Fruit fly (Drosophila melanogaster) whole organism, adult: ENCODE data around the gene CG10132.

ENCODE experiments used
- CG12768 ChIP-seq: fragments of 200-800 bp; sonication (Bioruptor generic); optimal IDR thresholded peaks from 2 replicates; lab custom pipeline; 2017; ENCODE audit warnings: missing biosample characterization, missing genetic modification characterization, mild to moderate bottlenecking, moderate library complexity, missing genetic modification reagents
- CG14711 ChIP-seq: fragments of 200-800 bp; sonication (Bioruptor generic); optimal IDR thresholded peaks from 2 replicates; lab custom pipeline; 2018; ENCODE audit warnings: missing biosample characterization, mild to moderate bottlenecking, missing genetic modification characterization, moderate library complexity
- CG33017 ChIP-seq: fragments of 200-800 bp; sonication (Bioruptor generic); optimal IDR thresholded peaks from 2 replicates; lab custom pipeline; 2018; ENCODE audit warnings: missing biosample characterization, mild to moderate bottlenecking, missing genetic modification characterization, moderate library complexity
- CG7101 ChIP-seq: fragments of 200-800 bp; sonication (Bioruptor generic); optimal IDR thresholded peaks from 2 replicates; lab custom pipeline; 2018; ENCODE audit warnings: missing biosample characterization, mild to moderate bottlenecking, missing genetic modification characterization, moderate library complexity
- Clk ChIP-seq: fragments of 200-800 bp; sonication (Bioruptor generic); optimal IDR thresholded peaks from 2 replicates; lab custom pipeline; 2017; ENCODE audit warnings: missing biosample characterization, missing genetic modification characterization
- Hr96 ChIP-seq: fragments of 200-800 bp; sonication (Bioruptor generic); optimal IDR thresholded peaks from 2 replicates; lab custom pipeline; 2016; ENCODE audit warnings: missing biosample characterization, missing genetic modification characterization
- Mnt ChIP-seq: fragments of 200-800 bp; sonication (Bioruptor generic); optimal IDR thresholded peaks from 2 replicates; lab custom pipeline; 2016; ENCODE audit warnings: missing biosample characterization, mild to moderate bottlenecking, missing genetic modification characterization
- cic ChIP-seq: fragments of 200-800 bp; sonication (Bioruptor generic); optimal IDR thresholded peaks from 2 replicates; lab custom pipeline; 2017; ENCODE audit warnings: missing biosample characterization, mild to moderate bottlenecking, missing genetic modification characterization, moderate library complexity
- pad ChIP-seq: fragments of 200-800 bp; sonication (Bioruptor generic); optimal IDR thresholded peaks from 3 replicates; lab custom pipeline; 2017; ENCODE audit warnings: missing biosample characterization, missing genetic modification characterization, mild to moderate bottlenecking, moderate library complexity, missing genetic modification reagents

DNA sequence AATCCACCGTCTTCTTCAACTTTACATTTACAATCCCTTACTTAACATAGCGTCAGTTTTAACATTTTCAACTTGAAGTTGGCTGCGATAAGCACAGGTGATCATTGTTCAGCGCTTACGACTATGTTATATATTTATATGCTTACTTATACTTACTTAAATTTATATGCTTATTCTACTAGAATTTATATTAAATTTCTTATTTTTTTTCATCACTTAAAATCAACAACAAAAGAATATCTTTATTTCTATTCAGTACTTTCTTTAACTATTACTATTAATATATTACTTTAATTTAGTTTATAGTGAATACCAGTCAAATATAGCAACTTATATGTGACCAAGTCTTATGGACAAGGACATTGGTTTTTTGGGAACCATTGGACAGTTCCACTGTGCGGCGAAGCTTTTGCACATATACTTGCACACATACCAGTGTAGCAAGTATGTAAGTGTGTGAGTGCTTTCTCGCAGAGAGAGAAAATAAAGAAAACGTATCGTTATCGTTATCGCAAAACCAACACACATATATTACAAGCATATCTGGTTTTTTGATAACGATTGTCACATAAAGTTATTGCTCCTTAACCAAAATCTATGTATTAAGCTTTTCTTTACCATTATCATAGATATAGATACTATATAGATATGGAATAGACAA lies 1.3 kb upstream of the CG10132 start, which contains the start of gene Hasp:
- TF ChIP-seq Mnt: no peak
- TF ChIP-seq Clk (GFP tag; lab: Kevin White, UChicago): no peak
- TF ChIP-seq Hr96 (GFP tag; lab: Kevin White, UChicago): no peak
- no peak for TF ChIP-seq pad (GFP tag; lab: Kevin White, UChicago)
- no peak for TF ChIP-seq CG12768 (GFP tag; lab: Kevin White, UChicago)
- no peak for TF ChIP-seq CG7101
- TF ChIP-seq CG14711: peak; percentile 8
- no peak for TF ChIP-seq CG33017 (tag; lab: Kevin White, UChicago)
- no peak for TF ChIP-seq cic (GFP tag; lab: Kevin White, UChicago)
